Worm (Caenorhabditis elegans) whole organism, L4 larva: ENCODE measurements around the gene nhr-121.
A peak's percentile ranks its signal among the peaks of the same experiment; 100 is the strongest.
"Not testable (repeated sequence)": the region's sequence is repeated elsewhere in the genome, so short reads cannot be mapped to it uniquely, and the experiment has no call there.

Experiments
- F26F4.8 ChIP-seq: fragments of 200-800 bp; sonication (Bioruptor generic); conservative IDR thresholded peaks from 2 replicates; pipeline ENCODE4 v1.3.6; 2022; ENCODE audit warnings: missing genetic modification characterization, missing compliant biosample characterization
- Y105C5A.15 ChIP-seq: fragments of 200-800 bp; sonication (Bioruptor generic); IDR thresholded peaks from 2 replicates; pipeline ENCODE4 v1.3.6; 2022; ENCODE audit warnings: missing genetic modification characterization, missing compliant biosample characterization
- ZK337.2 ChIP-seq: fragments of 200-800 bp; sonication (Bioruptor generic); IDR thresholded peaks from 2 replicates; pipeline ENCODE4 v1.3.6; 2022; ENCODE audit warnings: missing genetic modification reagents, missing genetic modification characterization, missing compliant biosample characterization
- aly-2 ChIP-seq: sonication (generic microtip); optimal IDR thresholded peaks from 2 replicates; lab custom pipeline; 2018; ENCODE audit warnings: missing biosample characterization, missing genetic modification characterization
- ceh-20 ChIP-seq: fragments of 200-800 bp; sonication (Bioruptor generic); IDR thresholded peaks from 2 replicates; pipeline ENCODE4 v1.3.6; 2022; ENCODE audit warnings: missing genetic modification reagents, missing genetic modification characterization, missing compliant biosample characterization
- daf-12 ChIP-seq: fragments of 150-350 bp; optimal IDR thresholded peaks from 2 replicates; lab custom pipeline; 2014; ENCODE audit warnings: missing biosample characterization, missing genetic modification reagents, missing genetic modification characterization
- dmd-6 ChIP-seq: fragments of 200-800 bp; sonication (Bioruptor generic); IDR thresholded peaks from 2 replicates; pipeline ENCODE4 v1.3.6; 2022; ENCODE audit warnings: missing genetic modification reagents, missing genetic modification characterization, missing compliant biosample characterization
- dmd-8 ChIP-seq: fragments of 200-800 bp; sonication (Bioruptor generic); IDR thresholded peaks from 2 replicates; pipeline ENCODE4 v1.3.6; 2022; ENCODE audit warnings: missing genetic modification characterization, missing compliant biosample characterization
- dve-1 ChIP-seq: sonication (generic microtip); optimal IDR thresholded peaks from 2 replicates; lab custom pipeline; 2017; ENCODE audit warnings: antibody characterized with exemption, mild to moderate bottlenecking, missing genetic modification characterization, missing compliant biosample characterization; ENCODE audit not compliant: insufficient read depth
- egl-27 ChIP-seq: sonication (generic microtip); optimal IDR thresholded peaks from 3 replicates; lab custom pipeline; 2017; ENCODE audit warnings: missing biosample characterization, missing genetic modification reagents, missing genetic modification characterization
- egl-43 ChIP-seq: fragments of 200-800 bp; sonication (Bioruptor generic); IDR thresholded peaks from 2 replicates; pipeline ENCODE4 v1.3.6; 2022; ENCODE audit warnings: missing genetic modification reagents, missing genetic modification characterization, missing compliant biosample characterization
- lim-7 ChIP-seq: fragments of 200-800 bp; sonication (Bioruptor generic); IDR thresholded peaks from 2 replicates; pipeline ENCODE4 v1.3.6; 2022; ENCODE audit warnings: missing genetic modification characterization, missing compliant biosample characterization
- lin-38 ChIP-seq: fragments of 200-800 bp; sonication (Bioruptor generic); IDR thresholded peaks from 2 replicates; pipeline ENCODE4 v1.3.6; 2022; ENCODE audit warnings: missing genetic modification reagents, missing genetic modification characterization, missing compliant biosample characterization
- lir-3 ChIP-seq: sonication (generic microtip); optimal IDR thresholded peaks from 2 replicates; lab custom pipeline; 2016; ENCODE audit warnings: mild to moderate bottlenecking, missing genetic modification characterization, missing compliant biosample characterization
- madf-9 ChIP-seq: fragments of 200-800 bp; sonication (Bioruptor generic); conservative IDR thresholded peaks from 2 replicates; pipeline ENCODE4 v1.3.6; 2022; ENCODE audit warnings: missing genetic modification reagents, missing genetic modification characterization, missing compliant biosample characterization
- nhr-237 ChIP-seq: sonication (generic microtip); optimal IDR thresholded peaks from 2 replicates; lab custom pipeline; 2017; ENCODE audit warnings: missing biosample characterization, missing genetic modification characterization
- nhr-28 ChIP-seq: fragments of 150-350 bp; optimal IDR thresholded peaks from 2 replicates; lab custom pipeline; 2014; ENCODE audit warnings: missing biosample characterization, missing genetic modification characterization
- nhr-41 ChIP-seq: fragments of 200-800 bp; sonication (Bioruptor generic); IDR thresholded peaks from 2 replicates; pipeline ENCODE4 v1.3.6; 2022; ENCODE audit warnings: missing genetic modification reagents, missing genetic modification characterization, missing compliant biosample characterization
- nhr-77 ChIP-seq: fragments of 150-350 bp; optimal IDR thresholded peaks from 2 replicates; lab custom pipeline; 2014; ENCODE audit warnings: missing biosample characterization, missing genetic modification characterization
- pha-4 ChIP-seq, 2 experiments: fragments of 150-350 bp in 1 of 2; fragments of 200-800 bp in 1 of 2; sonication (Bioruptor generic) in 1 of 2; IDR thresholded peaks in 1 of 2; optimal IDR thresholded peaks in 1 of 2; 2 replicates each; pipeline versions ENCODE4 v1.3.6 to Lab custom; 2014 to 2022; ENCODE audit warnings: missing genetic modification characterization in 2 of 2, missing genetic modification reagents in 2 of 2, missing biosample characterization in 1 of 2, missing compliant biosample characterization in 1 of 2
- pqm-1 ChIP-seq: sonication (generic microtip); optimal IDR thresholded peaks from 2 replicates; lab custom pipeline; 2017; ENCODE audit warnings: missing biosample characterization, missing genetic modification characterization
- rbr-2 ChIP-seq: sonication (generic microtip); optimal IDR thresholded peaks from 2 replicates; lab custom pipeline; 2016; ENCODE audit warnings: missing genotype, missing genetic modification characterization, missing compliant biosample characterization
- saeg-2 ChIP-seq: fragments of 200-800 bp; sonication (Bioruptor generic); IDR thresholded peaks from 2 replicates; pipeline ENCODE4 v1.3.6; 2022; ENCODE audit warnings: missing genetic modification reagents, missing genetic modification characterization, missing compliant biosample characterization
- set-16 ChIP-seq: fragments of 200-800 bp; sonication (Bioruptor generic); IDR thresholded peaks from 2 replicates; pipeline ENCODE4 v1.3.6; 2022; ENCODE audit warnings: missing genetic modification reagents, missing genetic modification characterization, missing compliant biosample characterization
- snpc-1.2 ChIP-seq: fragments of 200-800 bp; sonication (Bioruptor generic); IDR thresholded peaks from 2 replicates; pipeline ENCODE4 v1.3.6; 2022; ENCODE audit warnings: missing genetic modification reagents, missing genetic modification characterization, missing compliant biosample characterization
- snpc-4 ChIP-seq: fragments of 150-350 bp; optimal IDR thresholded peaks from 2 replicates; lab custom pipeline; 2014; ENCODE audit warnings: missing biosample characterization, missing genetic modification characterization
- unc-62 ChIP-seq, 3 experiments: fragments of 150-350 bp in 1 of 3; sonication (generic microtip); optimal IDR thresholded peaks in 2 of 3; peaks in 1 of 3; 1 replicate in 1 of 3; 2 replicates in 2 of 3; lab custom pipeline; 2014 to 2017; ENCODE audit warnings: missing biosample characterization in 3 of 3, missing genetic modification characterization in 3 of 3, missing genetic modification reagents in 3 of 3, missing genotype in 1 of 3
- zip-2 ChIP-seq: fragments of 150-350 bp; optimal IDR thresholded peaks from 2 replicates; lab custom pipeline; 2014; ENCODE audit warnings: missing biosample characterization, missing genetic modification characterization
- ztf-7 ChIP-seq: fragments of 150-350 bp; optimal IDR thresholded peaks from 2 replicates; lab custom pipeline; 2014; ENCODE audit warnings: missing biosample characterization, missing genetic modification characterization

Gene nhr-121

ce11 chrIII:2470757-2471509 lies 16.3 kb upstream of the nhr-121 start:
- peak; percentile 74 for TF ChIP-seq set-16 (GFP tag; lab: Robert Waterston, UW)

- no peak for TF ChIP-seq aly-2 (tag; lab: Kevin White, UChicago)
- no peak for TF ChIP-seq pqm-1 (tag; lab: Kevin White, UChicago)
- no peak for TF ChIP-seq madf-9
- TF ChIP-seq lir-3 (tag; lab: Kevin White, UChicago) = no peak
- no peak for TF ChIP-seq nhr-77 (tag; lab: Kevin White, UChicago)
- no peak for TF ChIP-seq Y105C5A.15
- TF ChIP-seq ceh-20 = no peak
- TF ChIP-seq nhr-237 (tag; lab: Kevin White, UChicago) = no peak
- TF ChIP-seq egl-27 = no peak
- no peak for TF ChIP-seq ztf-7 (tag; lab: Kevin White, UChicago)
- no peak for TF ChIP-seq snpc-4 (tag; lab: Kevin White, UChicago)
- TF ChIP-seq, all 104 proteins: peak for 0
These were observed 13.6 kb upstream of the nhr-121 start, which contains the start of the genes E02H9.9 and E02H9.1 for ce11 chrIII:2468202-2468601. TSS of gene E02H9.9 (minus strand) at chrIII:2468302. TSS of gene E02H9.1 (plus strand) at chrIII:2468486.

ce11 chrIII:2460403-2460802 lies 5.8 kb upstream of the nhr-121 start:
- TF ChIP-seq lin-38 (GFP tag; lab: Robert Waterston, UW) = peak; percentile 64
- 0 out of 2 replicates have a peak, but pooled peaks have one; percentile 31 for TF ChIP-seq snpc-1.2 (GFP tag; lab: Robert Waterston, UW)
- 0 out of 2 replicates have a peak, but pooled peaks have one; percentile 36 for TF ChIP-seq pha-4 (GFP tag; IDR thresholded peaks at IDR 0.05; lab: Robert Waterston, UW)
- not testable (repeated sequence) for TF ChIP-seq pha-4 (tag; optimal IDR thresholded peaks at IDR 0.05; lab: Kevin White, UChicago)
- TF ChIP-seq saeg-2 (GFP tag; lab: Robert Waterston, UW) = 0 out of 2 replicates have a peak, but pooled peaks have one; percentile 20
- TF ChIP-seq lim-7 (GFP tag; lab: Robert Waterston, UW) = 0 out of 2 replicates have a peak, but pooled peaks have one; percentile 18
- 0 out of 2 replicates have a peak, but pooled peaks have one; percentile 57 for TF ChIP-seq egl-43 (GFP tag; lab: Robert Waterston, UW)
- TF ChIP-seq dmd-8 (GFP tag; lab: Robert Waterston, UW) = peak; percentile 77

- TF ChIP-seq pqm-1 (tag; lab: Kevin White, UChicago) (peak; percentile 10), dmd-6 (GFP tag; lab: Robert Waterston, UW) (0 out of 2 replicates have a peak, but pooled peaks have one; percentile 10)
These were observed 4.1 kb upstream of the nhr-121 start, which contains the start of gene E02H9.3 for ce11 chrIII:2458742-2459141. TSS of gene E02H9.3 (plus strand) at chrIII:2459042.

- TF ChIP-seq nhr-28 (tag; lab: Kevin White, UChicago) (peak; percentile 0), F26F4.8 (GFP tag; lab: Robert Waterston, UW) (no peak), pqm-1 (tag; lab: Kevin White, UChicago) (peak; percentile 15)
These were observed 8.9 kb downstream of the nhr-121 start, which contains the start of the genes E02H9.7 and klo-2 for ce11 chrIII:2445574-2446259. TSS of gene E02H9.7 (minus strand) at chrIII:2445674. TSS of gene klo-2 (plus strand) at chrIII:2446209.

- TF ChIP-seq nhr-41 (GFP tag; lab: Robert Waterston, UW) (no peak), unc-62 (GFP tag; optimal IDR thresholded peaks at IDR 0.05 in 1 of 2; lab: Kevin White, UChicago) (peak in 1 of 2 experiments; percentile 29), unc-62 (tag; optimal IDR thresholded peaks at IDR 0.05; lab: Kevin White, UChicago) (no peak), aly-2 (tag; lab: Kevin White, UChicago) (no peak), daf-12 (tag; lab: Kevin White, UChicago) (no peak), dve-1 (tag; lab: Kevin White, UChicago) (no peak), zip-2 (tag; lab: Kevin White, UChicago) (no peak), egl-27 (no peak), rbr-2 (tag; lab: Kevin White, UChicago) (no peak), ZK337.2 (no peak)
- TF ChIP-seq, all 104 proteins: peak for 1
These were observed 16.1 kb downstream of the nhr-121 start, which contains the start of gene E02H9.13 for ce11 chrIII:2438543-2438942. TSS of gene E02H9.13 (minus strand) at chrIII:2438741.
